Fruit fly (Drosophila melanogaster): ENCODE results near the gene CG15478.

dm6 chrX:7702160-7702907, 15.4 kb downstream of the CG15478 start:
- TF ChIP-seq psq (optimal IDR thresholded peaks at IDR 0.05) (no peak), usp (GFP tag; optimal IDR thresholded peaks at IDR 0.05) (no peak), pan (optimal IDR thresholded peaks at IDR 0.05) (no peak), CG8478 (optimal IDR thresholded peaks at IDR 0.05) (no peak), EcR (GFP tag; optimal IDR thresholded peaks at IDR 0.05) (no peak), Dll (optimal IDR thresholded peaks at IDR 0.05) (no peak)

Measured in whole organism.